Worm (Caenorhabditis elegans): Measurements from ENCODE around the gene lurp-3.

lurp-3 gene

DNA sequence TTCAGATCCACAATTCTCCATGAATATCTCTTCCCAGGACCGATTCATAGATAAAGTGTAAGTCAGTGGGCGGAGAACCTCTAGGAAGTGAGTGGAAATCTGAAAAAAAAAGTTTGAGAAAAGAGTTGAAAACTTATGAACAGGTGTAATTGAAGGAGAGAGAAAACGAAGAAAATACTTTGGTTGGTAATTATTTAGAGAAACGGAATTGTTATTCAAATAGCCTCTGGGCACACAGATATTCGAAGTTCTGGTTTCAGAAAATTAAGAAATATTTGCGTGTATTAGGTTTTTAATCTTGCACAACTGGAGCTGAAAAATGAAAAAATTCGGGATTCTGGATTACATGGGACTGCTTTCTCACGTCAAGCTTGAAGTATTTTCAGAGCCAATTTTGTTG, 24.2 kb downstream of the lurp-3 start, which contains the start of gene T10G3.2 (continued):
- TF ChIP-seq nfyb-1 (GFP tag; IDR thresholded peaks at IDR 0.05) = no peak
- TF ChIP-seq cebp-1 (GFP tag; IDR thresholded peaks at IDR 0.05) = no peak
- no peak for TF ChIP-seq cebp-1 (tag; optimal IDR thresholded peaks at IDR 0.05)

DNA sequence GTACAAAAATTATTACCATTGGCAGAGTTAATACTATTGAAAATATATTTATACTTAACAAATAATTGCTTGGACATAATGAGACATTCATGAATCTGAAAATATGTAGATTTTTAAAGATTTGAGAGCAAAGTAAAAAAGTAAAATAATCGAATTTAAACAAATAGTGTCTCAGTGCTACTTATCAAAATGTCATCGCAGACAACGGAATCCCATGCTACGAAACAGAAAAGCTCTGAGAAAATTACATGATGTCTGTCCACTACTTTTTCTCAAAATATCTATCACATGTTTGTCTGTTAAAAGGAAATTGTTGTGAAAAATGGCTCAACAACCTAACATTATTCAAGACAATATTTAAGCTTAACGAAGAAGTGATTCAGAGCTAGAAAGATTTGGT, 28.8 kb downstream of the lurp-3 start, which contains the start of gene T10G3.4:
Gene T10G3.4, minus strand, starts transcription at position 101 of the 400 bp plus-strand sequence.
- TF ChIP-seq attf-5 (GFP tag; optimal IDR thresholded peaks at IDR 0.05) (no peak), ztf-3 (GFP tag; optimal IDR thresholded peaks at IDR 0.05) (no peak), snpc-1.3 (tag; optimal IDR thresholded peaks at IDR 0.05; ENCODE audit: insufficient read depth) (no peak)

DNA sequence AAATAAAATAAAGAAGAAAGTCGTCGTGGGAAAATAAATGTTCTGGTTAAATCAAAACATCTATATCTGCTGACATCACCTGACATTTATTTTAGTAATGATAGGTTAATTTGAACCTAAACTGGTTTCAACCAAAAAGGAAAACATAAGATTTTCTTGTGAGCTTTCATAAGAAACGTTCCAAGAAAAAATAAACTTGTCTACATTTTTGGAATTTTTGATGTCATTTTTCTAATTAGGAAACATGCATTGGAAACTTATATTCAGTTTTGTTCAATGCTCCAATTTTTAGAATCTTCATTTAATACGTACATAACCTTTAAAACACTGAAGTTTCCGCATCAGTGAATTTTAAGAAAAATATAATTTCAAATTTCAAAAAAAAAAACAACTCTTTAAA, 30.2 kb downstream of the lurp-3 start:
- TF ChIP-seq rec-8 (tag; optimal IDR thresholded peaks at IDR 0.05) (no peak), mxl-1 (tag; optimal IDR thresholded peaks at IDR 0.05) (no peak), cebp-1 (GFP tag; IDR thresholded peaks at IDR 0.05) (no peak), cebp-1 (tag; optimal IDR thresholded peaks at IDR 0.05) (no peak), tbp1 (GFP tag; optimal IDR thresholded peaks at IDR 0.05) (no peak), bed-2 (GFP tag; IDR thresholded peaks at IDR 0.05) (no peak), lin-26 (GFP tag; IDR thresholded peaks at IDR 0.05) (no peak), C06A6.2 (GFP tag; conservative IDR thresholded peaks at IDR 0.05) (no peak), ceh-79 (tag; optimal IDR thresholded peaks at IDR 0.05) (no peak), attf-6 (GFP tag; IDR thresholded peaks at IDR 0.05) (no peak), nfyb-1 (GFP tag; IDR thresholded peaks at IDR 0.05) (no peak), lin-35 (GFP tag; optimal IDR thresholded peaks at IDR 0.05) (no peak), K11D2.4 (GFP tag; IDR thresholded peaks at IDR 0.05) (no peak), lir-1 (GFP tag; conservative IDR thresholded peaks at IDR 0.05) (no peak), B0035.1 (tag; optimal IDR thresholded peaks at IDR 0.05) (no peak), madf-6 (GFP tag; IDR thresholded peaks at IDR 0.05) (no peak), egl-18 (GFP tag; IDR thresholded peaks at IDR 0.05) (no peak), hmg-20 (GFP tag; IDR thresholded peaks at IDR 0.05) (no peak), dpl-1 (GFP tag; optimal IDR thresholded peaks at IDR 0.05) (no peak), madf-8 (GFP tag; conservative IDR thresholded peaks at IDR 0.05) (no peak), dpff-1 (tag; optimal IDR thresholded peaks at IDR 0.05) (no peak)

DNA sequence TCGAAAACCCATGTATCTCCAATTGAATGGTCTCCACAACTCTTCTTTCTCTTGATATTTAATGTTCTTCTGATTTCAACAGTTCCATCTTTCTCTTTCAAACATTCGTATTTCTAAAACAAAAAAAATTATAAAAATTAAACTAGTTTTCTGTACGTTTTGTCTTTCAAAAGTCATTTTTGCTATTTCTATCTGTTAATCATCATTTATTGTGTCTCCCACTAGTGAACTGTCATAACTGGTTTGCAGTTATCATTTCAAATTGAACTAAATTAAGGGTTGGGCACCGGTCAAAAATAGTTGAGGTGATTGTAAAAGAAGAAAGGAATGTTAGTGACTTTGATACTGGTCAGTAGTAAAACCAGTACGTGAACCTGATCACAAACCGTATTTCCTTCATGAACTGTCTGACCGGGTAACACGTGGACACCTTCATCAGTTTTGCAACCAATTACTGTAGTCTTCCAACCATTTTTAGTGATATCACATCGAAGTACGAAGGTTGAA, 32.8 kb downstream of the lurp-3 start:
- TF ChIP-seq rcor-1 (GFP tag; IDR thresholded peaks at IDR 0.05) = no peak

DNA sequence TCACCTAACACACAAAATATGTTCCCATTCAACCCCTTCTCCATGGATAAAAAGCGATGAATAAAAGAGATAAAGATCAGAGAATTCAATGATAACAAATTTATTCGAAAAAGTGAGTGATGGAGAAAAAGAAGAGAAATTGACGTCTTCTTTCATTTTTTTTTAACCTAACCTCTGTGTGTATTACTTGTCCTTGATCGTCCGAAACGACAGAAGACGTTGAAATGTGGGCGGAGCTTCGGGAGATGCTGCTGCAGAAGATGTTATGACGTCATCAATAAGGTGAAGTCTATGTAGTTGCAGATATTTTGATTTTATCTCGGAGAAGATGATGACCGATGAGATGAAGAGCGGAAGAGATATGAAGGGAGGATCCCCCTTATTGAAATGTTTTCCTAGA, 34.3 kb downstream of the lurp-3 start, which contains the start of gene T10G3.3:
Gene T10G3.3, minus strand, starts transcription at position 370 of the 400 bp plus-strand sequence.
- TF ChIP-seq atf-7 (tag; optimal IDR thresholded peaks at IDR 0.05) (no peak), repo-1 (tag; optimal IDR thresholded peaks at IDR 0.05) (no peak), madf-3 (GFP tag; IDR thresholded peaks at IDR 0.05) (no peak), let-607 (tag; optimal IDR thresholded peaks at IDR 0.05) (no peak), hsf-1 (GFP tag; IDR thresholded peaks at IDR 0.05) (no peak), zim-3 (tag; optimal IDR thresholded peaks at IDR 0.05) (no peak), bed-1 (GFP tag; IDR thresholded peaks at IDR 0.05) (no peak), mxl-1 (tag; optimal IDR thresholded peaks at IDR 0.05) (no peak), nfya-2 (GFP tag; IDR thresholded peaks at IDR 0.05) (no peak), cebp-1 (GFP tag; IDR thresholded peaks at IDR 0.05) (no peak), cebp-1 (tag; optimal IDR thresholded peaks at IDR 0.05) (no peak), rcor-1 (GFP tag; IDR thresholded peaks at IDR 0.05) (no peak), lsy-27 (tag; optimal IDR thresholded peaks at IDR 0.05; ENCODE audit: borderline replicate concordance, insufficient read depth) (no peak), B0035.1 (tag; optimal IDR thresholded peaks at IDR 0.05) (no peak), lsl-1 (GFP tag; optimal IDR thresholded peaks at IDR 0.05) (no peak)
